Worm (Caenorhabditis elegans) whole organism, early embryonic: ENCODE measurements around the gene Y57A10A.5.

Source experiments
- ama-1 ChIP-seq: fragments of 150-350 bp; optimal IDR thresholded peaks from 2 replicates; lab custom pipeline; 2014
- hmbx-1 ChIP-seq: sonication (generic microtip); optimal IDR thresholded peaks from 2 replicates; lab custom pipeline; 2016; ENCODE audit warnings: mild to moderate bottlenecking, missing genetic modification characterization, missing compliant biosample characterization
- hnd-1 ChIP-seq: sonication (generic microtip); optimal IDR thresholded peaks from 2 replicates; lab custom pipeline; 2016; ENCODE audit warnings: missing genetic modification characterization, missing compliant biosample characterization
- tbx-11 ChIP-seq: fragments of 200-800 bp; sonication (Bioruptor generic); IDR thresholded peaks from 2 replicates; pipeline ENCODE4 v1.3.6; 2022; ENCODE audit warnings: missing genetic modification characterization, missing compliant biosample characterization
- tbx-37 ChIP-seq: fragments of 200-800 bp; sonication (Bioruptor generic); conservative IDR thresholded peaks from 2 replicates; pipeline ENCODE4 v1.3.6; 2022; ENCODE audit warnings: missing genetic modification reagents, missing genetic modification characterization, missing compliant biosample characterization

- TF ChIP-seq hnd-1 (tag; lab: Kevin White, UChicago): no peak
- no peak for TF ChIP-seq hmbx-1 (tag; lab: Kevin White, UChicago)
- TF ChIP-seq tbx-11 (GFP tag; lab: Robert Waterston, UW): no peak
- no peak for TF ChIP-seq ama-1 (lab: Kevin White, UChicago)
- no peak for TF ChIP-seq tbx-37 (GFP tag; lab: Robert Waterston, UW)
These were observed 4.1 kb upstream of the Y57A10A.5 start for ce11 chrII:12150227-12150626.
